Worm (Caenorhabditis elegans) whole organism, young adult: ENCODE results near the gene idpc-2.

Experiments used
- F22D6.2 ChIP-seq: sonication (generic microtip); optimal IDR thresholded peaks from 2 replicates; lab custom pipeline; 2016; ENCODE audit warnings: mild to moderate bottlenecking, missing genetic modification characterization, missing compliant biosample characterization
- F23B12.7 ChIP-seq: sonication (generic microtip); optimal IDR thresholded peaks from 2 replicates; lab custom pipeline; 2017; ENCODE audit warnings: missing genetic modification characterization, mild to moderate bottlenecking, missing compliant biosample characterization, antibody characterized with exemption, moderate library complexity; ENCODE audit not compliant: insufficient read depth
- F33H1.4 ChIP-seq: fragments of 200-800 bp; sonication (Bioruptor generic); IDR thresholded peaks from 2 replicates; pipeline ENCODE4 v1.3.6; 2022; ENCODE audit warnings: missing genetic modification reagents, missing genetic modification characterization, missing compliant biosample characterization
- F57A8.1 ChIP-seq: fragments of 200-800 bp; sonication (Bioruptor generic); optimal IDR thresholded peaks from 2 replicates; lab custom pipeline; 2018; ENCODE audit warnings: mild to moderate bottlenecking, missing genetic modification characterization, moderate library complexity, missing compliant biosample characterization
- F57C9.4 ChIP-seq: sonication (generic microtip); optimal IDR thresholded peaks from 2 replicates; lab custom pipeline; 2017; ENCODE audit warnings: mild to moderate bottlenecking, missing genetic modification characterization, missing compliant biosample characterization
- T26A5.8 ChIP-seq: sonication (generic microtip); optimal IDR thresholded peaks from 2 replicates; lab custom pipeline; 2016; ENCODE audit warnings: missing genetic modification characterization, missing compliant biosample characterization
- Y53F4B.3 ChIP-seq: fragments of 200-800 bp; sonication (Bioruptor generic); IDR thresholded peaks from 2 replicates; pipeline ENCODE4 v1.3.6; 2022; ENCODE audit warnings: missing genetic modification reagents, missing genetic modification characterization, missing compliant biosample characterization
- akir-1 ChIP-seq: fragments of 200-800 bp; sonication (Bioruptor generic); optimal IDR thresholded peaks from 2 replicates; lab custom pipeline; 2018; ENCODE audit warnings: mild to moderate bottlenecking, missing genetic modification characterization, moderate library complexity, missing compliant biosample characterization
- aptf-2 ChIP-seq: fragments of 200-800 bp; sonication (Bioruptor generic); conservative IDR thresholded peaks from 2 replicates; pipeline ENCODE4 v1.3.6; 2022; ENCODE audit warnings: missing genetic modification reagents, missing genetic modification characterization, missing compliant biosample characterization
- atf-7 ChIP-seq: sonication (generic microtip); optimal IDR thresholded peaks from 2 replicates; lab custom pipeline; 2017; ENCODE audit warnings: mild to moderate bottlenecking, missing genetic modification characterization, missing compliant biosample characterization
- attf-6 ChIP-seq: fragments of 200-800 bp; sonication (Bioruptor generic); IDR thresholded peaks from 2 replicates; pipeline ENCODE4 v1.3.6; 2022; ENCODE audit warnings: missing genetic modification reagents, missing genetic modification characterization, missing compliant biosample characterization
- bed-2 ChIP-seq: fragments of 200-800 bp; sonication (Bioruptor generic); IDR thresholded peaks from 2 replicates; pipeline ENCODE4 v1.3.6; 2022; ENCODE audit warnings: missing genetic modification reagents, missing genetic modification characterization, missing compliant biosample characterization
- ccch-3 ChIP-seq: fragments of 200-800 bp; sonication (Bioruptor generic); optimal IDR thresholded peaks from 2 replicates; lab custom pipeline; 2018; ENCODE audit warnings: mild to moderate bottlenecking, missing genetic modification characterization, missing compliant biosample characterization
- cebp-1 ChIP-seq, 2 experiments: fragments of 200-800 bp in 1 of 2; sonication (Bioruptor generic) in 1 of 2; sonication (generic microtip) in 1 of 2; IDR thresholded peaks in 1 of 2; optimal IDR thresholded peaks in 1 of 2; 2 replicates each; pipeline versions ENCODE4 v1.3.6 to Lab custom; 2017 to 2022; ENCODE audit warnings: missing compliant biosample characterization in 2 of 2, missing genetic modification characterization in 2 of 2, mild to moderate bottlenecking in 1 of 2, missing genetic modification reagents in 1 of 2, moderate library complexity in 1 of 2
- cebp-2 ChIP-seq: fragments of 200-800 bp; sonication (Bioruptor generic); IDR thresholded peaks from 2 replicates; pipeline ENCODE4 v1.3.6; 2022; ENCODE audit warnings: missing genetic modification characterization, missing compliant biosample characterization
- ceh-27 ChIP-seq: fragments of 200-800 bp; sonication (Bioruptor generic); optimal IDR thresholded peaks from 2 replicates; lab custom pipeline; 2018; ENCODE audit warnings: mild to moderate bottlenecking, missing genetic modification characterization, moderate library complexity, missing compliant biosample characterization
- ceh-58 ChIP-seq: fragments of 200-800 bp; sonication (Bioruptor generic); IDR thresholded peaks from 2 replicates; pipeline ENCODE4 v1.3.6; 2022; ENCODE audit warnings: missing genetic modification characterization, missing compliant biosample characterization
- ceh-79 ChIP-seq: sonication (generic microtip); optimal IDR thresholded peaks from 2 replicates; lab custom pipeline; 2017; ENCODE audit warnings: mild to moderate bottlenecking, missing genetic modification characterization, missing compliant biosample characterization
- ceh-91 ChIP-seq: fragments of 200-800 bp; sonication (Bioruptor generic); IDR thresholded peaks from 2 replicates; pipeline ENCODE4 v1.3.6; 2022; ENCODE audit warnings: missing genetic modification reagents, missing genetic modification characterization, missing compliant biosample characterization
- dox-1 ChIP-seq: fragments of 200-800 bp; sonication (Bioruptor generic); IDR thresholded peaks from 2 replicates; pipeline ENCODE4 v1.3.6; 2022; ENCODE audit warnings: missing genetic modification reagents, missing genetic modification characterization, missing compliant biosample characterization
- egl-44 ChIP-seq: fragments of 200-800 bp; sonication (Bioruptor generic); IDR thresholded peaks from 2 replicates; pipeline ENCODE4 v1.3.6; 2022; ENCODE audit warnings: missing genetic modification reagents, missing genetic modification characterization, missing compliant biosample characterization
- fkh-3 ChIP-seq: sonication (generic microtip); optimal IDR thresholded peaks from 2 replicates; lab custom pipeline; 2016; ENCODE audit warnings: mild to moderate bottlenecking, missing genetic modification characterization, missing compliant biosample characterization
- gei-17 ChIP-seq: fragments of 200-800 bp; sonication (Bioruptor generic); optimal IDR thresholded peaks from 2 replicates; lab custom pipeline; 2018; ENCODE audit warnings: mild to moderate bottlenecking, missing genetic modification characterization, missing compliant biosample characterization
- hlh-26 ChIP-seq: fragments of 200-800 bp; sonication (Bioruptor generic); conservative IDR thresholded peaks from 2 replicates; pipeline ENCODE4 v1.3.6; 2022; ENCODE audit warnings: missing genetic modification reagents, missing genetic modification characterization, missing compliant biosample characterization
- lag-1 ChIP-seq: fragments of 200-800 bp; sonication (Bioruptor generic); IDR thresholded peaks from 2 replicates; pipeline ENCODE4 v1.3.6; 2022; ENCODE audit warnings: missing genetic modification reagents, missing genetic modification characterization, missing compliant biosample characterization
- let-526 ChIP-seq: fragments of 200-800 bp; sonication (Bioruptor generic); IDR thresholded peaks from 2 replicates; pipeline ENCODE4 v1.3.6; 2022; ENCODE audit warnings: missing genetic modification reagents, missing genetic modification characterization, missing compliant biosample characterization
- lin-35 ChIP-seq, 3 experiments: fragments of 150-350 bp in 2 of 3; sonication (generic microtip) in 1 of 3; optimal IDR thresholded peaks; 2 replicates each; lab custom pipeline; 2014 to 2018; ENCODE audit warnings: missing biosample characterization in 3 of 3, missing genetic modification characterization in 3 of 3, missing genetic modification reagents in 3 of 3
- lin-40 ChIP-seq: sonication (generic microtip); optimal IDR thresholded peaks from 2 replicates; lab custom pipeline; 2016; ENCODE audit warnings: missing genetic modification characterization, mild to moderate bottlenecking, missing compliant biosample characterization, missing genotype, missing genetic modification reagents
- lir-1 ChIP-seq: fragments of 200-800 bp; sonication (Bioruptor generic); conservative IDR thresholded peaks from 2 replicates; pipeline ENCODE4 v1.3.6; 2022; ENCODE audit warnings: missing genetic modification reagents, missing genetic modification characterization, missing compliant biosample characterization
- madf-10 ChIP-seq: sonication (generic microtip); optimal IDR thresholded peaks from 2 replicates; lab custom pipeline; 2016; ENCODE audit warnings: mild to moderate bottlenecking, missing genetic modification characterization, missing compliant biosample characterization
- madf-6 ChIP-seq: fragments of 200-800 bp; sonication (Bioruptor generic); IDR thresholded peaks from 2 replicates; pipeline ENCODE4 v1.3.6; 2022; ENCODE audit warnings: missing genetic modification reagents, missing genetic modification characterization, missing compliant biosample characterization
- mes-4 ChIP-seq: sonication (generic microtip); optimal IDR thresholded peaks from 2 replicates; lab custom pipeline; 2016; ENCODE audit warnings: missing genotype, missing genetic modification characterization, missing compliant biosample characterization
- nfya-1 ChIP-seq: sonication (generic microtip); optimal IDR thresholded peaks from 2 replicates; lab custom pipeline; 2017; ENCODE audit warnings: antibody characterized with exemption, missing compliant biosample characterization, missing genetic modification characterization, borderline replicate concordance; ENCODE audit not compliant: insufficient read depth
- nhr-120 ChIP-seq: fragments of 200-800 bp; sonication (Bioruptor generic); IDR thresholded peaks from 2 replicates; pipeline ENCODE4 v1.3.6; 2022; ENCODE audit warnings: missing genetic modification characterization, missing compliant biosample characterization
- nhr-179 ChIP-seq: sonication (generic microtip); optimal IDR thresholded peaks from 2 replicates; lab custom pipeline; 2016; ENCODE audit warnings: mild to moderate bottlenecking, missing genetic modification characterization, missing compliant biosample characterization
- nhr-80 ChIP-seq: sonication (generic microtip); optimal IDR thresholded peaks from 2 replicates; lab custom pipeline; 2016; ENCODE audit warnings: missing genetic modification characterization, missing compliant biosample characterization
- rec-8 ChIP-seq, 2 experiments: sonication (generic microtip); optimal IDR thresholded peaks; 2 replicates each; lab custom pipeline; 2016; ENCODE audit warnings: mild to moderate bottlenecking in 2 of 2, missing genetic modification characterization in 2 of 2, missing genetic modification reagents in 2 of 2, missing genotype in 2 of 2, missing biosample characterization in 1 of 2, missing compliant biosample characterization in 1 of 2, moderate library complexity in 1 of 2
- repo-1 ChIP-seq: sonication (generic microtip); optimal IDR thresholded peaks from 2 replicates; lab custom pipeline; 2017; ENCODE audit warnings: mild to moderate bottlenecking, missing genetic modification characterization, missing compliant biosample characterization
- sdz-38 ChIP-seq: sonication (generic microtip); optimal IDR thresholded peaks from 2 replicates; lab custom pipeline; 2016; ENCODE audit warnings: missing genotype, missing genetic modification characterization, missing compliant biosample characterization
- zfh-2 ChIP-seq: fragments of 200-800 bp; sonication (Bioruptor generic); conservative IDR thresholded peaks from 2 replicates; pipeline ENCODE4 v1.3.6; 2022; ENCODE audit warnings: missing genetic modification reagents, missing genetic modification characterization, missing compliant biosample characterization
- ztf-28 ChIP-seq: fragments of 200-800 bp; sonication (Bioruptor generic); IDR thresholded peaks from 2 replicates; pipeline ENCODE4 v1.3.6; 2022; ENCODE audit warnings: missing genetic modification reagents, missing genetic modification characterization, missing compliant biosample characterization

Gene idpc-2

ce11 chrV:8603272-8603671 is 17.8 kb downstream of the idpc-2 start, which contains the start of gene F41E6.5:
Gene F41E6.5 (plus strand): TSS chrV:8603480.
- TF ChIP-seq aptf-2 (GFP tag; lab: Robert Waterston, UW) (no peak), gei-17 (GFP tag; lab: Kevin White, UChicago) (no peak), nhr-120 (no peak), nhr-80 (peak; percentile 53), lin-40 (tag; lab: Kevin White, UChicago) (no peak), F57A8.1 (no peak), cebp-1 (GFP tag; IDR thresholded peaks at IDR 0.05; lab: Robert Waterston, UW) (no peak), cebp-1 (tag; optimal IDR thresholded peaks at IDR 0.05; lab: Kevin White, UChicago) (no peak)

ce11 chrV:8602638-8603037 is 18.5 kb downstream of the idpc-2 start, which contains the start of gene F41E6.15:
Gene F41E6.15 (minus strand): TSS chrV:8602738.
- no peak for TF ChIP-seq T26A5.8 (tag; lab: Kevin White, UChicago)
- TF ChIP-seq lag-1, result no peak
- no peak for TF ChIP-seq lin-35 (GFP tag; optimal IDR thresholded peaks at IDR 0.05; lab: Kevin White, UChicago)
- no peak for TF ChIP-seq hlh-26 (GFP tag; lab: Robert Waterston, UW)
- no peak for TF ChIP-seq atf-7
- no peak for TF ChIP-seq rec-8 (tag; optimal IDR thresholded peaks at IDR 0.05; lab: Kevin White, UChicago)
- no peak for TF ChIP-seq zfh-2 (GFP tag; lab: Robert Waterston, UW)
- TF ChIP-seq ceh-91, result no peak
- TF ChIP-seq cebp-2, result no peak
- TF ChIP-seq lin-40 (tag; lab: Kevin White, UChicago), result no peak
- no peak for TF ChIP-seq ccch-3 (GFP tag; lab: Kevin White, UChicago)
- no peak for TF ChIP-seq nfya-1 (tag; lab: Kevin White, UChicago)

ce11 chrV:8601420-8601819 is 19.7 kb downstream of the idpc-2 start, which contains the start of gene F41E6.8:
Gene F41E6.8 (minus strand): TSS chrV:8601520.
- TF ChIP-seq ceh-58 (no peak), let-526 (GFP tag; lab: Robert Waterston, UW) (no peak), F33H1.4 (GFP tag; lab: Robert Waterston, UW) (no peak), egl-44 (no peak), dox-1 (GFP tag; lab: Robert Waterston, UW) (no peak), sdz-38 (tag; lab: Kevin White, UChicago) (no peak), Y53F4B.3 (no peak), bed-2 (GFP tag; lab: Robert Waterston, UW) (no peak), nhr-179 (no peak), repo-1 (no peak), atf-7 (no peak)

- TF ChIP-seq akir-1 (GFP tag; lab: Kevin White, UChicago), result no peak
- no peak for TF ChIP-seq cebp-2
- TF ChIP-seq ztf-28 (GFP tag; lab: Robert Waterston, UW), result no peak
- no peak for TF ChIP-seq F22D6.2 (tag; lab: Kevin White, UChicago)
- TF ChIP-seq ceh-79 (tag; lab: Kevin White, UChicago), result no peak
- TF ChIP-seq ceh-91, result no peak
- TF ChIP-seq ceh-27 (GFP tag; lab: Kevin White, UChicago), result no peak
- TF ChIP-seq F23B12.7 (tag; lab: Kevin White, UChicago), result no peak
- TF ChIP-seq attf-6 (GFP tag; lab: Robert Waterston, UW), result no peak
- TF ChIP-seq madf-6 (GFP tag; lab: Robert Waterston, UW), result no peak
- TF ChIP-seq mes-4 (tag; lab: Kevin White, UChicago), result no peak
- TF ChIP-seq lir-1 (GFP tag; lab: Robert Waterston, UW), result no peak
- no peak for TF ChIP-seq F57C9.4 (tag; lab: Kevin White, UChicago)
- TF ChIP-seq egl-44, result no peak
- TF ChIP-seq fkh-3 (tag; lab: Kevin White, UChicago), result no peak
- no peak for TF ChIP-seq madf-10 (tag; lab: Kevin White, UChicago)
Measured at ce11 chrV:8599957-8600356, 21.2 kb downstream of the idpc-2 start.
